Fruit fly (Drosophila melanogaster): ENCODE measurements around the gene Cln3.

The Cln3 gene

DNA sequence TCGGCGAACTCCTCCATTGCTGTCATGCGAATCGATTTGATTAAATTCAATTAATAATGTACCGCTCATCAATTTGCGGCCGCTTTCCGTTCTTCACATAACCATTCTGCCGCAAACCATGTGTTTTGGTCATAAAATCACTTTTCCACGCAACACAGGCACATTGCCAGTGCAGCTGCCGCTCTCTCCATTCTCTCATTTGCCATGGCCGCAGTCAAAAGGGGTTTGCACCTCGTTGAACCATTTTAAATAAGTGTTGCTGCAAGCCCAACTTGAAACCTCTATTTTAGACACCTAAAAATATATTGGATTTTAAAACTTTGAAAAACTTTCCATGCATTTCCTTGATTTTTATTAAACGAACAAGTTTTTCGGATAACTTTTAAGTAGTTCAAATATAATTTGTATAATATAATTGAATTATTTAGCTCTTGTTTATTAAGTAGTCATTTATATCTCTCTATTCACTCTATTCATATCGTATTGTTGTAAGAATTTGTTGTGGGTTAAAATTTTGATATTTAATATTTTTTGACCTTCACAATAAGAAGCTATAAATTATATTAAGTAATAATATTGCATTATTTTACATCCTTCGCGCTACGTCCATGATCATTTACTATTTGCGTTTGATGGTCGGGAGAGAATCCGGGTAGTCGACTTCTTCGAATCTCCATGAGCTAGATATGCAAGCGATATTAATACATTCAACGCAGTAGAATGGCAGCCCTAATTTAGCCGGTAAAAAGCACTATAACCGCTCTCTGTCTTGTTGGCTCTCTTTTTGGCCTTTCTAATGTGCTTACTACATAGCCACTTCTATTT, 42.9 kb upstream of the Cln3 start, which contains the start of gene CG5535 (continued):
- no peak for TF ChIP-seq ftz-f1 (GFP tag; optimal IDR thresholded peaks at IDR 0.05)
- peak; percentile 82 for TF ChIP-seq org-1 (GFP tag; optimal IDR thresholded peaks at IDR 0.05)
- no peak for TF ChIP-seq da (GFP tag; optimal IDR thresholded peaks at IDR 0.05)
- TF ChIP-seq bowl (GFP tag; IDR thresholded peaks at IDR 0.05) = no peak
- TF ChIP-seq YL-1 (GFP tag; optimal IDR thresholded peaks at IDR 0.05) = peak; percentile 61
- peak; percentile 88 for TF ChIP-seq bcd (GFP tag; optimal IDR thresholded peaks at IDR 0.05)
- peak; percentile 60 for TF ChIP-seq CG10543 (GFP tag; optimal IDR thresholded peaks at IDR 0.05)
- peak; percentile 38 for TF ChIP-seq rib (GFP tag; IDR thresholded peaks at IDR 0.05)
- TF ChIP-seq D (optimal IDR thresholded peaks at IDR 0.05) = no peak
- TF ChIP-seq D (GFP tag; optimal IDR thresholded peaks at IDR 0.05) = peak; percentile 80
- peak; percentile 10; the same call in 1 of the 2 replicates for TF ChIP-seq CG13287 (GFP tag; IDR thresholded peaks at IDR 0.05; ENCODE audit: partially characterized antibody)
- peak; percentile 68 for TF ChIP-seq CG1529 (GFP tag; optimal IDR thresholded peaks at IDR 0.05)
- TF ChIP-seq CG6272 (GFP tag; IDR thresholded peaks at IDR 0.05) = peak; percentile 55
- peak; percentile 4 for TF ChIP-seq cg (GFP tag; optimal IDR thresholded peaks at IDR 0.05)
- peak; percentile 91 for TF ChIP-seq CG13424 (tag; optimal IDR thresholded peaks at IDR 0.05)
- TF ChIP-seq otp (GFP tag; IDR thresholded peaks at IDR 0.05) = peak; percentile 72
- TF ChIP-seq lov (optimal IDR thresholded peaks at IDR 0.05) = no peak
- TF ChIP-seq lov (GFP tag; IDR thresholded peaks at IDR 0.05) = peak; percentile 82; the same call in 2 of the 3 replicates
- TF ChIP-seq z (GFP tag; IDR thresholded peaks at IDR 0.05) = no peak
- peak; percentile 69 for TF ChIP-seq CG10366 (GFP tag; IDR thresholded peaks at IDR 0.05)
- no peak for TF ChIP-seq pzg (GFP tag; optimal IDR thresholded peaks at IDR 0.05)
- TF ChIP-seq CG10267 (tag; optimal IDR thresholded peaks at IDR 0.05) = peak; percentile 77
- TF ChIP-seq CG11560 (tag; IDR thresholded peaks at IDR 0.05) = no peak
- TF ChIP-seq HLH3B (GFP tag; IDR thresholded peaks at IDR 0.05) = peak; percentile 45; the same call in 1 of the 2 replicates
- TF ChIP-seq abd-A (tag; optimal IDR thresholded peaks at IDR 0.05) = no peak
- no peak for TF ChIP-seq Dad (GFP tag; optimal IDR thresholded peaks at IDR 0.05)
- no peak for TF ChIP-seq CG42726 (GFP tag; IDR thresholded peaks at IDR 0.05; ENCODE audit: partially characterized antibody)
- TF ChIP-seq CG12744 (GFP tag; optimal IDR thresholded peaks at IDR 0.05) = no peak
- TF ChIP-seq CG1233 (GFP tag; optimal IDR thresholded peaks at IDR 0.05) = peak; percentile 87
- TF ChIP-seq PHDP (tag; optimal IDR thresholded peaks at IDR 0.05) = peak; percentile 74
- TF ChIP-seq CG4617 (GFP tag; optimal IDR thresholded peaks at IDR 0.05; ENCODE audit: borderline replicate concordance) = peak; percentile 7
- TF ChIP-seq Abd-B (GFP tag; optimal IDR thresholded peaks at IDR 0.05) = peak; percentile 75
- TF ChIP-seq NC2β (GFP tag; optimal IDR thresholded peaks at IDR 0.05) = peak; percentile 58
- no peak for TF ChIP-seq CG8478 (optimal IDR thresholded peaks at IDR 0.05)
- peak; percentile 34 for TF ChIP-seq shn (GFP tag; optimal IDR thresholded peaks at IDR 0.05)
- TF ChIP-seq knrl (GFP tag; IDR thresholded peaks at IDR 0.05; ENCODE audit: partially characterized antibody) = no peak
- TF ChIP-seq CG11723 (GFP tag; optimal IDR thresholded peaks at IDR 0.05) = peak; percentile 78
- TF ChIP-seq odd (GFP tag; optimal IDR thresholded peaks at IDR 0.05) = peak; percentile 85
- no peak for TF ChIP-seq hth (optimal IDR thresholded peaks at IDR 0.05)
- no peak for TF ChIP-seq sqz (GFP tag; optimal IDR thresholded peaks at IDR 0.05)
- no peak for TF ChIP-seq CG3838 (GFP tag; optimal IDR thresholded peaks at IDR 0.05)
- peak; percentile 76; the same call in 2 of the 3 replicates for TF ChIP-seq zfh1 (GFP tag; IDR thresholded peaks at IDR 0.05)
- TF ChIP-seq CG17912 (GFP tag; optimal IDR thresholded peaks at IDR 0.05) = no peak
- TF ChIP-seq tgo (GFP tag; IDR thresholded peaks at IDR 0.05) = peak; percentile 60; the same call in 2 of the 3 replicates
- 0 out of 3 replicates have a peak, but pooled peaks have one; percentile 6 for TF ChIP-seq C15 (GFP tag; IDR thresholded peaks at IDR 0.05)
- peak; percentile 79 for TF ChIP-seq BtbVII (GFP tag; optimal IDR thresholded peaks at IDR 0.05)
- peak; percentile 17 for TF ChIP-seq Fer2 (tag; optimal IDR thresholded peaks at IDR 0.05)
- TF ChIP-seq CG12299 (tag; optimal IDR thresholded peaks at IDR 0.05) = peak; percentile 47
- TF ChIP-seq CG4404 (GFP tag; IDR thresholded peaks at IDR 0.05) = peak; percentile 25; the same call in 1 of the 2 replicates
- TF ChIP-seq CG4854 (GFP tag; optimal IDR thresholded peaks at IDR 0.05) = no peak

Measured in whole organism, embryonic.